Worm (Caenorhabditis elegans): ENCODE measurements around the gene C01G12.16.

The C01G12.16 gene

ce11 chrIII:4178564-4178963 is 17.5 kb downstream of the C01G12.16 start, which contains the start of gene C16C10.2:
Gene C16C10.2 (minus strand): TSS chrIII:4178664.
- TF ChIP-seq C38D4.7 (GFP tag; optimal IDR thresholded peaks at IDR 0.05) (no peak), zip-5 (tag; optimal IDR thresholded peaks at IDR 0.05) (no peak), K09A11.1 (tag; optimal IDR thresholded peaks at IDR 0.05; ENCODE audit: insufficient read depth) (no peak), hlh-8 (tag; optimal IDR thresholded peaks at IDR 0.05) (no peak), madf-2 (tag; optimal IDR thresholded peaks at IDR 0.05) (no peak), ttx-3 (tag; optimal IDR thresholded peaks at IDR 0.05) (no peak), ceh-6 (GFP tag; optimal IDR thresholded peaks at IDR 0.05) (no peak), pros-1 (tag; optimal IDR thresholded peaks at IDR 0.05) (no peak), unc-86 (tag; optimal IDR thresholded peaks at IDR 0.05) (no peak), ceh-34 (tag; optimal IDR thresholded peaks at IDR 0.05) (no peak), elt-2 (tag; optimal IDR thresholded peaks at IDR 0.05) (no peak), npax-4 (tag; optimal IDR thresholded peaks at IDR 0.05) (no peak), ceh-30 (tag; optimal IDR thresholded peaks at IDR 0.05) (no peak), pat-9 (tag; optimal IDR thresholded peaks at IDR 0.05) (no peak), sox-2 (GFP tag; IDR thresholded peaks at IDR 0.05) (no peak), sox-4 (tag; optimal IDR thresholded peaks at IDR 0.05) (no peak)

ce11 chrIII:4181338-4181737 is 20.3 kb downstream of the C01G12.16 start, which contains the start of gene C16C10.1:
Gene C16C10.1 (minus strand): TSS chrIII:4181438.
- TF ChIP-seq unc-3 (GFP tag; conservative IDR thresholded peaks at IDR 0.05) (no peak), unc-3 (tag; optimal IDR thresholded peaks at IDR 0.05) (no peak), sox-2 (GFP tag; IDR thresholded peaks at IDR 0.05) (no peak), ceh-18 (tag; optimal IDR thresholded peaks at IDR 0.05) (no peak), che-1 (tag; optimal IDR thresholded peaks at IDR 0.05) (no peak), lin-11 (tag; optimal IDR thresholded peaks at IDR 0.05) (no peak), elt-4 (tag; optimal IDR thresholded peaks at IDR 0.05) (no peak), hlh-8 (tag; optimal IDR thresholded peaks at IDR 0.05) (no peak), mec-3 (tag; optimal IDR thresholded peaks at IDR 0.05; ENCODE audit: borderline replicate concordance) (no peak), rnt-1 (tag; optimal IDR thresholded peaks at IDR 0.05) (no peak), ceh-14 (tag; optimal IDR thresholded peaks at IDR 0.05) (no peak), ceh-30 (tag; optimal IDR thresholded peaks at IDR 0.05) (no peak)

- TF ChIP-seq ref-2 (tag; optimal IDR thresholded peaks at IDR 0.05), result no peak
- TF ChIP-seq pqm-1 (tag; optimal IDR thresholded peaks at IDR 0.05), result no peak
- no peak for TF ChIP-seq unc-55 (GFP tag; optimal IDR thresholded peaks at IDR 0.05)
- TF ChIP-seq nhr-232 (tag; optimal IDR thresholded peaks at IDR 0.05), result no peak
- TF ChIP-seq rnt-1 (tag; optimal IDR thresholded peaks at IDR 0.05), result no peak
- TF ChIP-seq tbx-2 (tag; optimal IDR thresholded peaks at IDR 0.05), result no peak
- TF ChIP-seq fkh-10 (GFP tag; optimal IDR thresholded peaks at IDR 0.05), result no peak
- TF ChIP-seq lim-6 (tag; optimal IDR thresholded peaks at IDR 0.05), result no peak
- no peak for TF ChIP-seq ztf-16 (tag; optimal IDR thresholded peaks at IDR 0.05)
Measured at ce11 chrIII:4186751-4187309, 25.8 kb downstream of the C01G12.16 start, which contains the start of gene lars-1. Gene lars-1 (minus strand): TSS chrIII:4186801.

ce11 chrIII:4187845-4188244 is 26.8 kb downstream of the C01G12.16 start, which contains the start of gene R74.2:
Gene R74.2 (plus strand): TSS chrIII:4188160.
- TF ChIP-seq ttx-3 (tag; optimal IDR thresholded peaks at IDR 0.05) (no peak), unc-42 (tag; optimal IDR thresholded peaks at IDR 0.05) (no peak), ets-4 (tag; optimal IDR thresholded peaks at IDR 0.05) (no peak), nfya-1 (tag; optimal IDR thresholded peaks at IDR 0.05) (no peak), odd-2 (tag; optimal IDR thresholded peaks at IDR 0.05) (no peak), unc-86 (tag; optimal IDR thresholded peaks at IDR 0.05) (no peak), C08G9.2 (tag; optimal IDR thresholded peaks at IDR 0.05) (no peak), rnt-1 (tag; optimal IDR thresholded peaks at IDR 0.05) (no peak), ceh-48 (tag; optimal IDR thresholded peaks at IDR 0.05) (no peak), ztf-16 (tag; optimal IDR thresholded peaks at IDR 0.05) (no peak)
